Fruit fly (Drosophila melanogaster) whole organism, embryonic: ENCODE measurements around the gene His3.3A.

Source experiments
- B-H2 ChIP-seq: fragments of 200-800 bp; sonication (Bioruptor generic); optimal IDR thresholded peaks from 2 replicates; lab custom pipeline; 2018; ENCODE audit warnings: missing biosample characterization, mild to moderate bottlenecking, missing genetic modification characterization
- CG10321 ChIP-seq: fragments of 200-800 bp; sonication (Bioruptor generic); IDR thresholded peaks from 2 replicates; pipeline ENCODE4 v1.3.6; 2022; ENCODE audit warnings: missing biosample characterization, missing genetic modification characterization
- CG10366 ChIP-seq: fragments of 200-800 bp; sonication (Bioruptor generic); IDR thresholded peaks from 2 replicates; pipeline ENCODE4 v1.3.6; 2022; ENCODE audit warnings: missing biosample characterization, missing genetic modification characterization
- CG11560 ChIP-seq: fragments of 200-800 bp; sonication (Bioruptor generic); IDR thresholded peaks from 3 replicates; pipeline ENCODE4 v1.3.6; 2022; ENCODE audit warnings: missing biosample characterization, missing genetic modification characterization
- CG11723 ChIP-seq: fragments of 200-800 bp; sonication (Bioruptor generic); optimal IDR thresholded peaks from 2 replicates; lab custom pipeline; 2017; ENCODE audit warnings: missing biosample characterization, mild to moderate bottlenecking, missing genetic modification characterization
- CG12219 ChIP-seq: fragments of 200-800 bp; sonication (Bioruptor generic); optimal IDR thresholded peaks from 3 replicates; lab custom pipeline; 2018; ENCODE audit warnings: missing biosample characterization, mild to moderate bottlenecking, missing genetic modification characterization
- CG12942 ChIP-seq: fragments of 200-800 bp; sonication (Bioruptor generic); optimal IDR thresholded peaks from 3 replicates; lab custom pipeline; 2016; ENCODE audit warnings: missing biosample characterization, missing genetic modification characterization
- CG1603 ChIP-seq: fragments of 200-800 bp; sonication (Bioruptor generic); optimal IDR thresholded peaks from 2 replicates; lab custom pipeline; 2019; ENCODE audit warnings: missing biosample characterization, mild to moderate bottlenecking, missing genetic modification characterization, moderate library complexity
- CG17328 ChIP-seq: fragments of 200-800 bp; sonication (Bioruptor generic); IDR thresholded peaks from 2 replicates; pipeline ENCODE4 v1.3.6; 2022; ENCODE audit warnings: missing biosample characterization, missing genetic modification characterization
- CG2199 ChIP-seq: fragments of 200-800 bp; sonication (Bioruptor generic); IDR thresholded peaks from 3 replicates; pipeline ENCODE4 v1.3.6; 2022; ENCODE audit warnings: missing biosample characterization, missing genetic modification characterization
- CG2678 ChIP-seq: fragments of 200-800 bp; sonication (Bioruptor generic); optimal IDR thresholded peaks from 3 replicates; lab custom pipeline; 2019; ENCODE audit warnings: missing biosample characterization, mild to moderate bottlenecking, missing genetic modification characterization, moderate library complexity
- CG30020 ChIP-seq: fragments of 200-800 bp; optimal IDR thresholded peaks from 2 replicates; lab custom pipeline; 2019; ENCODE audit warnings: missing biosample characterization, mild to moderate bottlenecking, missing genetic modification characterization, moderate library complexity
- CG4328 ChIP-seq: fragments of 200-800 bp; sonication (Bioruptor generic); optimal IDR thresholded peaks from 3 replicates; lab custom pipeline; 2017; ENCODE audit warnings: missing biosample characterization, missing genetic modification reagents, missing genetic modification characterization
- CG4617 ChIP-seq: fragments of 200-800 bp; sonication (Bioruptor generic); optimal IDR thresholded peaks from 3 replicates; lab custom pipeline; 2016; ENCODE audit warnings: missing biosample characterization, missing genetic modification characterization, borderline replicate concordance
- CG5245 ChIP-seq: fragments of 200-800 bp; sonication (Bioruptor generic); optimal IDR thresholded peaks from 3 replicates; lab custom pipeline; 2016; ENCODE audit warnings: missing biosample characterization, missing genetic modification characterization
- CG6791 ChIP-seq: fragments of 200-800 bp; sonication (Bioruptor generic); IDR thresholded peaks from 3 replicates; pipeline ENCODE4 v1.3.6; 2022; ENCODE audit warnings: missing biosample characterization, missing genetic modification characterization; ENCODE audit not compliant: partially characterized antibody
- CG9727 ChIP-seq: fragments of 200-800 bp; sonication (Bioruptor generic); optimal IDR thresholded peaks from 3 replicates; lab custom pipeline; 2017; ENCODE audit warnings: missing biosample characterization, mild to moderate bottlenecking, missing genetic modification characterization
- CG9817 ChIP-seq: fragments of 200-800 bp; sonication (Bioruptor generic); optimal IDR thresholded peaks from 2 replicates; lab custom pipeline; 2018; ENCODE audit warnings: missing biosample characterization, mild to moderate bottlenecking, missing genetic modification characterization, moderate library complexity
- E2f1 ChIP-seq: fragments of 200-800 bp; sonication (Bioruptor generic); IDR thresholded peaks from 2 replicates; pipeline ENCODE4 v1.3.6; 2022; ENCODE audit warnings: missing biosample characterization, missing genetic modification characterization
- ERR ChIP-seq: fragments of 200-800 bp; sonication (Bioruptor generic); optimal IDR thresholded peaks from 2 replicates; lab custom pipeline; 2016; ENCODE audit warnings: missing biosample characterization, missing genetic modification characterization
- Fer1 ChIP-seq: fragments of 200-800 bp; sonication (Bioruptor generic); optimal IDR thresholded peaks from 2 replicates; lab custom pipeline; 2017; ENCODE audit warnings: missing biosample characterization, mild to moderate bottlenecking, missing genetic modification characterization
- Hr78 ChIP-seq, 2 experiments: fragments of 200-800 bp in 1 of 2; fragments of >200 bp in 1 of 2; sonication (Bioruptor generic) in 1 of 2; optimal IDR thresholded peaks; 2 replicates each; lab custom pipeline; 2017 to 2019; ENCODE audit warnings: missing biosample characterization in 2 of 2, missing genetic modification characterization in 2 of 2, mild to moderate bottlenecking in 1 of 2, moderate library complexity in 1 of 2
- amos ChIP-seq: fragments of 200-800 bp; sonication (Bioruptor generic); IDR thresholded peaks from 2 replicates; pipeline ENCODE4 v1.3.6; 2022; ENCODE audit warnings: missing biosample characterization, missing genetic modification characterization; ENCODE audit not compliant: partially characterized antibody
- ash1 ChIP-seq: fragments of 200-800 bp; sonication (Bioruptor generic); optimal IDR thresholded peaks from 2 replicates; lab custom pipeline; 2018; ENCODE audit warnings: missing biosample characterization, mild to moderate bottlenecking, missing genetic modification characterization
- ato ChIP-seq: fragments of 200-800 bp; sonication (Bioruptor generic); IDR thresholded peaks from 2 replicates; pipeline ENCODE4 v1.3.6; 2022; ENCODE audit warnings: missing biosample characterization, missing genetic modification characterization; ENCODE audit not compliant: partially characterized antibody
- br ChIP-seq: fragments of >200 bp; optimal IDR thresholded peaks from 2 replicates; lab custom pipeline; 2017
- chinmo ChIP-seq: fragments of 200-800 bp; sonication (Bioruptor generic); IDR thresholded peaks from 4 replicates; pipeline ENCODE4 v1.3.6; 2022; ENCODE audit warnings: missing biosample characterization, missing genetic modification characterization; ENCODE audit not compliant: partially characterized antibody
- dmrt11E ChIP-seq: fragments of 200-800 bp; sonication (Bioruptor generic); optimal IDR thresholded peaks from 3 replicates; lab custom pipeline; 2018; ENCODE audit warnings: missing biosample characterization, mild to moderate bottlenecking, missing genetic modification characterization, moderate library complexity
- ewg ChIP-seq: fragments of 200-800 bp; sonication (Bioruptor generic); optimal IDR thresholded peaks from 3 replicates; lab custom pipeline; 2017; ENCODE audit warnings: mild to moderate bottlenecking, missing biosample characterization, missing genetic modification reagents, missing genetic modification characterization
- gsb ChIP-seq: fragments of 200-800 bp; sonication (Bioruptor generic); IDR thresholded peaks from 2 replicates; pipeline ENCODE4 v1.3.6; 2022; ENCODE audit warnings: missing biosample characterization, missing genetic modification characterization
- gsb-n ChIP-seq: fragments of 200-800 bp; sonication (Bioruptor generic); optimal IDR thresholded peaks from 3 replicates; lab custom pipeline; 2018; ENCODE audit warnings: missing biosample characterization, mild to moderate bottlenecking, missing genetic modification characterization
- luna ChIP-seq: fragments of 200-800 bp; sonication (Bioruptor generic); optimal IDR thresholded peaks from 2 replicates; lab custom pipeline; 2016; ENCODE audit warnings: missing biosample characterization, missing genetic modification characterization
- pfk ChIP-seq: fragments of 200-800 bp; sonication (Bioruptor generic); optimal IDR thresholded peaks from 2 replicates; lab custom pipeline; 2018; ENCODE audit warnings: missing biosample characterization, mild to moderate bottlenecking, missing genetic modification characterization, moderate library complexity
- scrt ChIP-seq: fragments of 200-800 bp; sonication (Bioruptor generic); optimal IDR thresholded peaks from 2 replicates; lab custom pipeline; 2018; ENCODE audit warnings: missing biosample characterization, mild to moderate bottlenecking, missing genetic modification characterization, moderate library complexity
- sens ChIP-seq: fragments of 200-800 bp; sonication (Bioruptor generic); peaks from one replicate; lab custom pipeline; 2016; ENCODE audit warnings: missing biosample characterization, missing genetic modification characterization
- shn ChIP-seq: fragments of 200-800 bp; sonication (Bioruptor generic); optimal IDR thresholded peaks from 3 replicates; lab custom pipeline; 2016; ENCODE audit warnings: missing biosample characterization, missing genetic modification characterization
- sim ChIP-seq: fragments of 200-800 bp; sonication (Bioruptor generic); IDR thresholded peaks from 2 replicates; pipeline ENCODE4 v1.3.6; 2022; ENCODE audit warnings: missing biosample characterization, missing genetic modification characterization
- sr ChIP-seq: fragments of 200-800 bp; sonication (Bioruptor generic); IDR thresholded peaks from 3 replicates; pipeline ENCODE4 v1.3.6; 2022; ENCODE audit warnings: missing biosample characterization, missing genetic modification characterization
- z ChIP-seq: fragments of 200-800 bp; sonication (Bioruptor generic); IDR thresholded peaks from 3 replicates; pipeline ENCODE4 v1.3.6; 2022; ENCODE audit warnings: missing biosample characterization, missing genetic modification characterization

His3.3A gene

DNA sequence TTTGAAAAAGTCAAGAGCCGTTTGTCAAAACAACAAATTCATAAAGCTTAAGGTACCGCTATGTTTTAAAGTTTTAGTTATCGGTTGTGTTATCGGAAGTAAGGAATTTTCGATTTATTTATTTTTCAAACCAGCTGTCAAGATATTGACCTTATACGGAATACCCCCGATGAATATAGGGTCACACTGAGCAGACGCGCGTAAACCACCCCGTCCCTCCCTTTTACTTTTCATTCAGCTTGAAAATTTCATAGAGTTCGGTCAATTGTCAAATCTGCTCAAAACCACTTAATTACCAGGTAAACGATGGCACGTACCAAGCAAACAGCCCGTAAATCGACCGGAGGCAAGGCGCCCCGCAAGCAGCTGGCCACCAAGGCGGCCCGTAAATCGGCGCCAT is at the start of gene His3.3A, which contains the start of gene CG14036 (continued):
- TF ChIP-seq B-H2 (GFP tag; lab: Kevin White, UChicago) (peak; percentile 30), ewg (GFP tag; lab: Kevin White, UChicago) (peak; percentile 40), pfk (GFP tag; lab: Kevin White, UChicago) (no peak), Fer1 (GFP tag; lab: Kevin White, UChicago) (peak; percentile 48), E2f1 (GFP tag; lab: Robert Waterston, UW) (peak; percentile 41; the same call in 1 of the 2 replicates), br (lab: Kevin White, UChicago) (no peak), sim (GFP tag; lab: Robert Waterston, UW) (no peak), CG9817 (tag; lab: Kevin White, UChicago) (peak; percentile 11), CG2199 (no peak), dmrt11E (tag; lab: Kevin White, UChicago) (peak; percentile 11), shn (peak; percentile 21), amos (peak; percentile 64; the same call in 1 of the 2 replicates), CG10321 (GFP tag; lab: Robert Waterston, UW) (no peak), scrt (GFP tag; lab: Kevin White, UChicago) (no peak), CG2678 (peak; percentile 14), CG17328 (0 out of 2 replicates have a peak, but pooled peaks have one; percentile 21), gsb (0 out of 2 replicates have a peak, but pooled peaks have one; percentile 32), CG4617 (GFP tag; lab: Kevin White, UChicago) (peak; percentile 43), ash1 (GFP tag; lab: Kevin White, UChicago) (peak; percentile 13), CG10366 (GFP tag; lab: Robert Waterston, UW) (no peak), CG12219 (GFP tag; lab: Kevin White, UChicago) (no peak), CG11560 (tag; lab: Robert Waterston, UW) (peak; percentile 94), ato (GFP tag; lab: Robert Waterston, UW) (0 out of 2 replicates have a peak, but pooled peaks have one; percentile 25), CG1603 (peak; percentile 100), CG4328 (no peak), CG5245 (GFP tag; lab: Kevin White, UChicago) (no peak)
- TF ChIP-seq, all 482 proteins: peak for 138

DNA sequence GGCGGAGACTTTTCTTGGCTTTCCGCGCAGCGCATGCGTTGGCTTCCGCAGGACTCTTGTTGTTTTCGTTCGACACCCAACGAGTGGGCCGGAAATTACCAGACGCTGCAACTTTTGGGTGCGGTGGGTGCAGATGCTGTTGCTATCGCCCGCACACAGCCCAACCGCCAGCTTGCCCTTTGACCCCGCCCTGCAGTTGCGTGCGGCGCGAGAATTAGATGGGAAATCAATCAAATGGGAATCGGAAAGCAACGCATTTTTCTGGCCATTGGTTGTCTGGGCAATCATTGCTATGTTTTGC is 49.4 kb upstream of the His3.3A start:
- 0 out of 3 replicates have a peak, but pooled peaks have one; percentile 26 for TF ChIP-seq CG6791 (GFP tag; lab: Robert Waterston, UW)
- TF ChIP-seq Hr78 (GFP tag; optimal IDR thresholded peaks at IDR 0.05; lab: Kevin White, UChicago) = peak in 1 of 2 experiments; percentile 89
- 0 out of 3 replicates have a peak, but pooled peaks have one; percentile 24 for TF ChIP-seq z (GFP tag; lab: Robert Waterston, UW)
- 0 out of 4 replicates have a peak, but pooled peaks have one; percentile 52 for TF ChIP-seq chinmo (GFP tag; lab: Robert Waterston, UW)
- TF ChIP-seq CG10321 (GFP tag; lab: Robert Waterston, UW) = no peak
- TF ChIP-seq CG11723 (GFP tag; lab: Kevin White, UChicago) = no peak

DNA sequence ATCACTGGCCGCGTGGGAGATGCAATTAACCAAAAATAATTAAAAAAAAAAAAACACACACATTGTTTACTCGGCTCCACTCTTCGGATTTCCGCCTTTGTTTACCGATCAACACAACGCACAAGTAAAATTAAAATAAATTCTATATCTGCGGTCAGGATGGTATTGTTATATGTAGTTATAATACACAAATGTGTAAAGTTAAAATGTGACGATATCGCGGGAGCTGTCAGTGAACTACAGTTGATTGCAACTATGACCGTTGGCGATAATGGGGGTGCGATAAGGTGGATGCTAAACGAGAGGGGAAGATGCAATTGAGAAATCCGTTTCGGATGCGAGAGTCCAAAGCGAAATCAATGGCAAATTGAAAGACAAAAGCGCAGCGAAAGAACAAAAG is 48.5 kb upstream of the His3.3A start:
- TF ChIP-seq CG30020 (tag; lab: Kevin White, UChicago) = no peak
- no peak for TF ChIP-seq ERR (GFP tag; lab: Kevin White, UChicago)
- TF ChIP-seq CG9727 (GFP tag; lab: Kevin White, UChicago) = no peak
- TF ChIP-seq gsb-n (tag; lab: Kevin White, UChicago) = no peak
- peak; percentile 55 for TF ChIP-seq sens (GFP tag; lab: Kevin White, UChicago)
- peak; percentile 24; the same call in 1 of the 3 replicates for TF ChIP-seq sr
- TF ChIP-seq luna (GFP tag; lab: Kevin White, UChicago) = no peak
- TF ChIP-seq CG12942 = no peak
